Worm (Caenorhabditis elegans): Measurements from ENCODE around the gene T04A8.7.

DNA sequence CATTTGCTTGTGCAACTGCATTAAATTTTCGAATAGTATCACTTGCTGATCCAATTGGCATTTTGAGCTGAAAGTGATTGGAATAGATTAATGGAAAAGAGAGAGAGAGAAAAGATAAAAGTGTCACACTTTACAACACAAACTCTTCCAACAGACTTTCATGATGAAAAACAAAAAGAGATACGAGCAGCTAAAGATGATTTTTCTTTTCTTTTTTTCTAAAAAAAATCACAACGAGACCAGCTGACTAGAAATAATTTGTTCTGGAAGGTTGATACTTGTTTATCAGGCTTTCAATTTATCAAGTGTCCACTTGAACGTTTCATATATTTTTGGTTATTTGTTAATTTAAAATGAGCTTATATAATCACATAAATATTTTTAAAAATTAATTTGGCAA is 8.0 kb upstream of the T04A8.7 start:
- TF ChIP-seq snpc-4 (tag; optimal IDR thresholded peaks at IDR 0.05) (no peak), elt-3 (tag; optimal IDR thresholded peaks at IDR 0.05) (no peak), pha-4 (tag; optimal IDR thresholded peaks at IDR 0.05) (no peak), bed-3 (GFP tag; optimal IDR thresholded peaks at IDR 0.05) (no peak), nhr-12 (tag; optimal IDR thresholded peaks at IDR 0.05) (no peak), mab-5 (tag; optimal IDR thresholded peaks at IDR 0.05) (no peak), lin-13 (tag; optimal IDR thresholded peaks at IDR 0.05) (no peak), unc-39 (tag; optimal IDR thresholded peaks at IDR 0.05) (no peak), nhr-237 (tag; optimal IDR thresholded peaks at IDR 0.05) (no peak), elt-1 (tag; optimal IDR thresholded peaks at IDR 0.05; ENCODE audit: borderline replicate concordance, insufficient read depth) (no peak)

Data from whole organism, mixed stage, embryonic.